Worm (Caenorhabditis elegans) whole organism, L3 larva: ENCODE measurements around the gene Y43E12A.3.

Source experiments
- R02D3.7 ChIP-seq: fragments of 150-350 bp; optimal IDR thresholded peaks from 2 replicates; lab custom pipeline; 2014; ENCODE audit warnings: missing biosample characterization, missing genetic modification characterization
- snpc-4 ChIP-seq: fragments of 150-350 bp; optimal IDR thresholded peaks from 2 replicates; lab custom pipeline; 2014; ENCODE audit warnings: missing biosample characterization, missing genetic modification characterization

DNA sequence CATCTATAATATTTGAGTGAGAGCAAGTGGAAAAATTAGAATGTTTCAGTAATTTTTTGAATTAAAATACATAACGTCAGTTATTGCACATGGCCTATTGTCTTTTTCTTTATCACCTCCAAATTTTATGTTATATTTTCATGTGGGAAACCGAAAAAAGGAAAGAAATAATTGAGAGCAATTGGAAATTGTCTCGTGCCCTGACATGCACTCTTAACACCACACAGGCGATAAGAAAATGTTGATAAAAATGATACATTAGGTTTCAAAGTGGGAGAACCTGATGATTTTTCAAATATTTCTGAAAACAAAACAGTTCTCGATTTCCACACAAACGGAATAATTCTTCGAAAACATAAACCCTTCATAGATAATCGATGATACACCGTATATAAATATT lies 28.2 kb downstream of the Y43E12A.3 start, which contains the start of gene F13H10.3:
- TF ChIP-seq snpc-4 (tag; lab: Kevin White, UChicago) (no peak), R02D3.7 (no peak)
